Fruit fly (Drosophila melanogaster) whole organism, embryonic: Measurements from ENCODE around the gene CG13048.

Experiments
- ATbp ChIP-seq: fragments of 200-800 bp; sonication (Bioruptor generic); optimal IDR thresholded peaks from 2 replicates; lab custom pipeline; 2017; ENCODE audit warnings: missing biosample characterization, mild to moderate bottlenecking, missing genetic modification characterization, missing genetic modification reagents
- Ada2b ChIP-seq: fragments of 200-800 bp; sonication (Bioruptor generic); IDR thresholded peaks from 2 replicates; pipeline ENCODE4 v1.3.6; 2022; ENCODE audit warnings: missing biosample characterization, missing genetic modification characterization
- Atf3 ChIP-seq: fragments of 200-800 bp; sonication (Bioruptor generic); optimal IDR thresholded peaks from 3 replicates; lab custom pipeline; 2016; ENCODE audit warnings: missing biosample characterization, missing genetic modification characterization
- Bteb2 ChIP-seq: fragments of 200-800 bp; sonication (Bioruptor generic); optimal IDR thresholded peaks from 2 replicates; lab custom pipeline; 2016; ENCODE audit warnings: missing biosample characterization, missing genetic modification characterization
- CG11456 ChIP-seq: fragments of 200-800 bp; sonication (Bioruptor generic); IDR thresholded peaks from 3 replicates; pipeline ENCODE4 v1.3.6; 2022; ENCODE audit warnings: missing biosample characterization, missing genetic modification characterization
- CG12155 ChIP-seq: fragments of 200-800 bp; sonication (Bioruptor generic); optimal IDR thresholded peaks from 3 replicates; lab custom pipeline; 2016; ENCODE audit warnings: missing biosample characterization, missing genetic modification characterization
- CG14014 ChIP-seq: fragments of 200-800 bp; sonication (Bioruptor generic); IDR thresholded peaks from 2 replicates; pipeline ENCODE4 v1.3.6; 2022; ENCODE audit warnings: missing biosample characterization, missing genetic modification characterization
- CG15601 ChIP-seq: fragments of 200-800 bp; sonication (Bioruptor generic); optimal IDR thresholded peaks from 3 replicates; lab custom pipeline; 2019; ENCODE audit warnings: missing biosample characterization, mild to moderate bottlenecking, missing genetic modification characterization, moderate library complexity
- CG17568 ChIP-seq: fragments of 200-800 bp; sonication (Bioruptor generic); optimal IDR thresholded peaks from 2 replicates; lab custom pipeline; 2018; ENCODE audit warnings: missing biosample characterization, mild to moderate bottlenecking, missing genetic modification characterization, moderate library complexity
- CG18262 ChIP-seq: fragments of 200-800 bp; optimal IDR thresholded peaks from 3 replicates; lab custom pipeline; 2019; ENCODE audit warnings: missing biosample characterization, mild to moderate bottlenecking, missing genetic modification characterization, moderate library complexity
- CG2875 ChIP-seq: fragments of 200-800 bp; sonication (Bioruptor generic); optimal IDR thresholded peaks from 2 replicates; lab custom pipeline; 2017; ENCODE audit warnings: missing biosample characterization, mild to moderate bottlenecking, missing genetic modification characterization, missing genetic modification reagents
- CG30431 ChIP-seq: fragments of 200-800 bp; sonication (Bioruptor generic); optimal IDR thresholded peaks from 2 replicates; lab custom pipeline; 2017; ENCODE audit warnings: missing biosample characterization, missing genetic modification characterization
- CG3065 ChIP-seq: fragments of 200-800 bp; sonication (Bioruptor generic); optimal IDR thresholded peaks from 2 replicates; lab custom pipeline; 2016; ENCODE audit warnings: missing biosample characterization, missing genetic modification characterization
- CG31388 ChIP-seq: fragments of 200-800 bp; sonication (Bioruptor generic); optimal IDR thresholded peaks from 2 replicates; lab custom pipeline; 2016; ENCODE audit warnings: missing biosample characterization, missing genetic modification characterization
- CG4707 ChIP-seq: fragments of 200-800 bp; sonication (Bioruptor generic); optimal IDR thresholded peaks from 2 replicates; lab custom pipeline; 2018; ENCODE audit warnings: missing biosample characterization, mild to moderate bottlenecking, missing genetic modification characterization, moderate library complexity
- CG7271 ChIP-seq: fragments of 200-800 bp; sonication (Bioruptor generic); optimal IDR thresholded peaks from 2 replicates; lab custom pipeline; 2018; ENCODE audit warnings: missing biosample characterization, mild to moderate bottlenecking, missing genetic modification characterization, moderate library complexity
- CG7556 ChIP-seq: fragments of 200-800 bp; sonication (Bioruptor generic); optimal IDR thresholded peaks from 2 replicates; lab custom pipeline; 2017; ENCODE audit warnings: missing biosample characterization, mild to moderate bottlenecking, missing genetic modification characterization
- CG7786 ChIP-seq: fragments of 200-800 bp; sonication (Bioruptor generic); optimal IDR thresholded peaks from 2 replicates; lab custom pipeline; 2016; ENCODE audit warnings: missing biosample characterization, missing genetic modification characterization
- CG7839 ChIP-seq: fragments of 200-800 bp; sonication (Bioruptor generic); optimal IDR thresholded peaks from 3 replicates; lab custom pipeline; 2018; ENCODE audit warnings: missing biosample characterization, mild to moderate bottlenecking, missing genetic modification characterization, moderate library complexity
- CG7987 ChIP-seq: fragments of 200-800 bp; sonication (Bioruptor generic); optimal IDR thresholded peaks from 2 replicates; lab custom pipeline; 2018; ENCODE audit warnings: missing biosample characterization, mild to moderate bottlenecking, missing genetic modification characterization, moderate library complexity
- CG8924 ChIP-seq: fragments of 200-800 bp; optimal IDR thresholded peaks from 3 replicates; lab custom pipeline; 2019; ENCODE audit warnings: missing biosample characterization, mild to moderate bottlenecking, missing genetic modification characterization, moderate library complexity
- CG9727 ChIP-seq: fragments of 200-800 bp; sonication (Bioruptor generic); optimal IDR thresholded peaks from 3 replicates; lab custom pipeline; 2017; ENCODE audit warnings: missing biosample characterization, mild to moderate bottlenecking, missing genetic modification characterization
- CG9797 ChIP-seq: fragments of 200-800 bp; sonication (Bioruptor generic); optimal IDR thresholded peaks from 3 replicates; lab custom pipeline; 2018; ENCODE audit warnings: missing biosample characterization, mild to moderate bottlenecking, missing genetic modification characterization
- CG9932 ChIP-seq: fragments of 200-800 bp; sonication (Bioruptor generic); IDR thresholded peaks from 2 replicates; pipeline ENCODE4 v1.3.6; 2022; ENCODE audit warnings: missing biosample characterization, missing genetic modification characterization
- Doc2 ChIP-seq: fragments of 200-800 bp; sonication (Bioruptor generic); IDR thresholded peaks from 2 replicates; pipeline ENCODE4 v1.3.6; 2022; ENCODE audit warnings: missing biosample characterization, missing genetic modification characterization
- Eip74EF ChIP-seq, 2 experiments: fragments of 200-800 bp in 1 of 2; fragments of >200 bp in 1 of 2; sonication (Bioruptor generic) in 1 of 2; optimal IDR thresholded peaks; 2 replicates each; lab custom pipeline; 2017 to 2019; ENCODE audit warnings: missing biosample characterization in 2 of 2, missing genetic modification characterization in 2 of 2, mild to moderate bottlenecking in 1 of 2, moderate library complexity in 1 of 2
- H15 ChIP-seq: fragments of 200-800 bp; sonication (Bioruptor generic); IDR thresholded peaks from 3 replicates; pipeline ENCODE4 v1.3.6; 2022; ENCODE audit warnings: missing biosample characterization, missing genetic modification characterization
- HLH54F ChIP-seq: fragments of 200-800 bp; sonication (Bioruptor generic); optimal IDR thresholded peaks from 3 replicates; lab custom pipeline; 2016; ENCODE audit warnings: missing biosample characterization, missing genetic modification characterization
- Lpt ChIP-seq: fragments of >200 bp; optimal IDR thresholded peaks from 2 replicates; lab custom pipeline; 2018; ENCODE audit warnings: missing biosample characterization, missing genetic modification characterization
- Med ChIP-seq: fragments of 200-800 bp; sonication (Bioruptor generic); peaks from one replicate; lab custom pipeline; 2016; ENCODE audit warnings: missing biosample characterization, missing genetic modification characterization, mild to moderate bottlenecking, inconsistent platforms, moderate library complexity
- Myb ChIP-seq: fragments of 200-800 bp; sonication (Bioruptor generic); optimal IDR thresholded peaks from 2 replicates; lab custom pipeline; 2016; ENCODE audit warnings: missing biosample characterization, missing genetic modification characterization
- NC2α ChIP-seq: fragments of 200-800 bp; sonication (Bioruptor generic); optimal IDR thresholded peaks from 2 replicates; lab custom pipeline; 2016; ENCODE audit warnings: missing biosample characterization, missing genetic modification characterization
- Spps ChIP-seq: fragments of 200-800 bp; sonication (Bioruptor generic); optimal IDR thresholded peaks from 2 replicates; lab custom pipeline; 2018; ENCODE audit warnings: missing biosample characterization, mild to moderate bottlenecking, missing genetic modification characterization
- ase ChIP-seq: fragments of 200-800 bp; sonication (Bioruptor generic); IDR thresholded peaks from 3 replicates; pipeline ENCODE4 v1.3.6; 2022; ENCODE audit warnings: missing biosample characterization, missing genetic modification characterization
- bbx ChIP-seq: fragments of 200-800 bp; sonication (Bioruptor generic); IDR thresholded peaks from 2 replicates; pipeline ENCODE4 v1.3.6; 2022; ENCODE audit warnings: missing biosample characterization, missing genetic modification characterization; ENCODE audit not compliant: partially characterized antibody
- caup ChIP-seq: fragments of 200-800 bp; sonication (Bioruptor generic); optimal IDR thresholded peaks from 3 replicates; lab custom pipeline; 2017; ENCODE audit warnings: missing biosample characterization, mild to moderate bottlenecking, missing genetic modification characterization, moderate library complexity; ENCODE audit not compliant: severe bottlenecking
- ci ChIP-seq: fragments of 200-800 bp; sonication (Bioruptor generic); IDR thresholded peaks from 3 replicates; pipeline ENCODE4 v1.3.6; 2022; ENCODE audit warnings: missing biosample characterization, missing genetic modification characterization
- da ChIP-seq: fragments of 200-800 bp; sonication (Bioruptor generic); optimal IDR thresholded peaks from 2 replicates; lab custom pipeline; 2016; ENCODE audit warnings: missing biosample characterization, missing genetic modification characterization
- dpn ChIP-seq, 2 experiments: fragments of 200-800 bp; sonication (Bioruptor generic); optimal IDR thresholded peaks; 3 replicates each; lab custom pipeline; 2016; ENCODE audit warnings: missing biosample characterization in 2 of 2, missing genetic modification characterization in 2 of 2
- ewg ChIP-seq: fragments of 200-800 bp; sonication (Bioruptor generic); optimal IDR thresholded peaks from 3 replicates; lab custom pipeline; 2017; ENCODE audit warnings: mild to moderate bottlenecking, missing biosample characterization, missing genetic modification reagents, missing genetic modification characterization
- gfzf ChIP-seq: fragments of 200-800 bp; sonication (Bioruptor generic); optimal IDR thresholded peaks from 2 replicates; lab custom pipeline; 2016; ENCODE audit warnings: missing biosample characterization, mild to moderate bottlenecking, missing genetic modification characterization, moderate library complexity
- hth ChIP-seq: fragments of >200 bp; optimal IDR thresholded peaks from 2 replicates; lab custom pipeline; 2017; ENCODE audit warnings: inconsistent platforms
- kah ChIP-seq: fragments of 200-800 bp; sonication (Bioruptor generic); optimal IDR thresholded peaks from 2 replicates; lab custom pipeline; 2018; ENCODE audit warnings: missing biosample characterization, mild to moderate bottlenecking, missing genetic modification characterization
- mam ChIP-seq: fragments of 200-800 bp; sonication (Bioruptor generic); optimal IDR thresholded peaks from 3 replicates; lab custom pipeline; 2016; ENCODE audit warnings: missing biosample characterization, missing genetic modification characterization
- nmo ChIP-seq: fragments of 200-800 bp; sonication (Bioruptor generic); optimal IDR thresholded peaks from 2 replicates; lab custom pipeline; 2018; ENCODE audit warnings: missing biosample characterization, mild to moderate bottlenecking, missing genetic modification characterization, moderate library complexity
- otp ChIP-seq: fragments of 200-800 bp; sonication (Bioruptor generic); IDR thresholded peaks from 3 replicates; pipeline ENCODE4, ENCODE4 v1.3.6; 2022; ENCODE audit warnings: missing biosample characterization, missing genetic modification characterization
- pb ChIP-seq: fragments of 200-800 bp; sonication (Bioruptor generic); optimal IDR thresholded peaks from 3 replicates; lab custom pipeline; 2016; ENCODE audit warnings: missing biosample characterization, missing genetic modification characterization
- pita ChIP-seq: fragments of 200-800 bp; sonication (Bioruptor generic); optimal IDR thresholded peaks from 2 replicates; lab custom pipeline; 2017; ENCODE audit warnings: missing biosample characterization, mild to moderate bottlenecking, missing genetic modification characterization
- schlank ChIP-seq: fragments of 200-800 bp; sonication (Bioruptor generic); optimal IDR thresholded peaks from 2 replicates; lab custom pipeline; 2018; ENCODE audit warnings: missing biosample characterization, mild to moderate bottlenecking, missing genetic modification characterization
- sens ChIP-seq: fragments of 200-800 bp; sonication (Bioruptor generic); peaks from one replicate; lab custom pipeline; 2016; ENCODE audit warnings: missing biosample characterization, missing genetic modification characterization

Gene CG13048

dm6 chr3L:16328207-16328891, 44.6 kb upstream of the CG13048 start, which contains the start of gene CG13058 (continued):
- peak; percentile 54 for TF ChIP-seq Med (GFP tag; lab: Kevin White, UChicago)
- TF ChIP-seq CG12155 (GFP tag; lab: Kevin White, UChicago) = peak; percentile 29
- peak; percentile 69 for TF ChIP-seq CG7556 (GFP tag; lab: Kevin White, UChicago)
- TF ChIP-seq CG18262 (tag; lab: Kevin White, UChicago) = no peak
- peak in 1 of 2 experiments; percentile 15 for TF ChIP-seq Eip74EF (GFP tag; optimal IDR thresholded peaks at IDR 0.05; lab: Kevin White, UChicago)
- peak; percentile 70 for TF ChIP-seq CG8924 (tag; lab: Kevin White, UChicago)
- TF ChIP-seq ATbp (GFP tag; lab: Kevin White, UChicago) = no peak
- no peak for TF ChIP-seq CG11456
- TF ChIP-seq Doc2 (GFP tag; lab: Robert Waterston, UW) = peak; percentile 15; the same call in 1 of the 2 replicates
- no peak for TF ChIP-seq NC2α (GFP tag; lab: Kevin White, UChicago)
- peak; percentile 77 for TF ChIP-seq CG9932 (GFP tag; lab: Robert Waterston, UW)
- no peak for TF ChIP-seq bbx
- TF ChIP-seq CG9797 (GFP tag; lab: Kevin White, UChicago) = no peak
- peak; percentile 71 for TF ChIP-seq CG7839
- peak; percentile 3 for TF ChIP-seq ewg (GFP tag; lab: Kevin White, UChicago)
- no peak for TF ChIP-seq CG15601 (tag; lab: Kevin White, UChicago)
- TF ChIP-seq CG9727 (GFP tag; lab: Kevin White, UChicago) = peak; percentile 38
- peak; percentile 9 for TF ChIP-seq CG7987 (GFP tag; lab: Kevin White, UChicago)
- TF ChIP-seq caup (GFP tag; lab: Kevin White, UChicago) = peak; percentile 62
- TF ChIP-seq CG3065 (GFP tag; lab: Kevin White, UChicago) = no peak
- TF ChIP-seq kah = peak; percentile 19
- peak; percentile 90 for TF ChIP-seq Ada2b (GFP tag; lab: Robert Waterston, UW)
- peak; percentile 64 for TF ChIP-seq HLH54F (GFP tag; lab: Kevin White, UChicago)
- peak; percentile 40 for TF ChIP-seq sens (GFP tag; lab: Kevin White, UChicago)
- TF ChIP-seq da = no peak
- no peak for TF ChIP-seq Lpt (GFP tag; lab: Kevin White, UChicago)
- no peak for TF ChIP-seq H15 (GFP tag; lab: Robert Waterston, UW)
- no peak for TF ChIP-seq CG31388 (GFP tag; lab: Kevin White, UChicago)
- peak; percentile 75 for TF ChIP-seq ci (GFP tag; lab: Robert Waterston, UW)
- peak; percentile 30 for TF ChIP-seq nmo
- TF ChIP-seq CG4707 (GFP tag; lab: Kevin White, UChicago) = no peak
- no peak for TF ChIP-seq mam (GFP tag; lab: Kevin White, UChicago)
- no peak for TF ChIP-seq Spps (tag; lab: Kevin White, UChicago)
- no peak for TF ChIP-seq ase (GFP tag; lab: Robert Waterston, UW)
- TF ChIP-seq otp = peak; percentile 71
- no peak for TF ChIP-seq pita (GFP tag; lab: Kevin White, UChicago)
- no peak for TF ChIP-seq CG17568 (GFP tag; lab: Kevin White, UChicago)
- TF ChIP-seq gfzf (GFP tag; lab: Kevin White, UChicago) = no peak
- TF ChIP-seq pb (GFP tag; lab: Kevin White, UChicago) = no peak
- no peak for TF ChIP-seq hth (lab: Kevin White, UChicago)
- no peak for TF ChIP-seq CG7271 (tag; lab: Kevin White, UChicago)
- TF ChIP-seq Atf3 (GFP tag; lab: Kevin White, UChicago) = peak; percentile 44
- no peak for TF ChIP-seq schlank (tag; lab: Kevin White, UChicago)
- no peak for TF ChIP-seq CG2875
- TF ChIP-seq Myb = peak; percentile 16
- peak in 1 of 2 experiments; percentile 48 for TF ChIP-seq dpn (GFP tag; optimal IDR thresholded peaks at IDR 0.05; lab: Kevin White, UChicago)
- peak; percentile 61 for TF ChIP-seq CG7786 (GFP tag; lab: Kevin White, UChicago)
- peak; percentile 27 for TF ChIP-seq CG30431 (GFP tag; lab: Kevin White, UChicago)
- TF ChIP-seq Bteb2 (GFP tag; lab: Kevin White, UChicago) = peak; percentile 42
- peak; percentile 82 for TF ChIP-seq CG14014 (GFP tag; lab: Robert Waterston, UW)
